Worm (Caenorhabditis elegans) whole organism, mixed stage, embryonic: ENCODE measurements around the gene aipr-1.

Source experiments
- bed-3 ChIP-seq: fragments of 200-800 bp; sonication (Bioruptor generic); optimal IDR thresholded peaks from 3 replicates; lab custom pipeline; 2018; ENCODE audit warnings: mild to moderate bottlenecking, missing genetic modification characterization, moderate library complexity, missing compliant biosample characterization
- ceh-39 ChIP-seq: fragments of 150-350 bp; optimal IDR thresholded peaks from 2 replicates; lab custom pipeline; 2014; ENCODE audit warnings: missing biosample characterization, missing genetic modification characterization
- ceh-43 ChIP-seq: fragments of 200-800 bp; sonication (Bioruptor generic); optimal IDR thresholded peaks from 2 replicates; lab custom pipeline; 2018; ENCODE audit warnings: mild to moderate bottlenecking, missing genetic modification characterization, moderate library complexity, missing compliant biosample characterization
- ceh-83 ChIP-seq: fragments of 200-800 bp; sonication (Bioruptor generic); optimal IDR thresholded peaks from 2 replicates; lab custom pipeline; 2018; ENCODE audit warnings: mild to moderate bottlenecking, missing genetic modification characterization, missing compliant biosample characterization
- ces-1 ChIP-seq: fragments of 150-350 bp; optimal IDR thresholded peaks from 2 replicates; lab custom pipeline; 2014; ENCODE audit warnings: missing biosample characterization, missing genetic modification reagents, missing genetic modification characterization
- cnd-1 ChIP-seq: fragments of 200-800 bp; sonication (Bioruptor generic); optimal IDR thresholded peaks from 2 replicates; lab custom pipeline; 2018; ENCODE audit warnings: mild to moderate bottlenecking, missing genetic modification characterization, missing compliant biosample characterization
- drap-1 ChIP-seq: fragments of 200-800 bp; sonication (Bioruptor generic); optimal IDR thresholded peaks from 3 replicates; lab custom pipeline; 2018; ENCODE audit warnings: mild to moderate bottlenecking, missing genetic modification characterization, missing compliant biosample characterization
- elt-3 ChIP-seq: fragments of 150-350 bp; optimal IDR thresholded peaks from 2 replicates; lab custom pipeline; 2014; ENCODE audit warnings: missing biosample characterization, missing genetic modification characterization
- flh-1 ChIP-seq: fragments of 200-800 bp; sonication (Bioruptor generic); optimal IDR thresholded peaks from 2 replicates; lab custom pipeline; 2018; ENCODE audit warnings: mild to moderate bottlenecking, missing genetic modification characterization, moderate library complexity, missing compliant biosample characterization
- ham-2 ChIP-seq: fragments of 200-800 bp; sonication (Bioruptor generic); optimal IDR thresholded peaks from 2 replicates; lab custom pipeline; 2018; ENCODE audit warnings: mild to moderate bottlenecking, missing genetic modification characterization, missing compliant biosample characterization
- lin-13 ChIP-seq: fragments of 150-350 bp; optimal IDR thresholded peaks from 2 replicates; lab custom pipeline; 2014; ENCODE audit warnings: missing biosample characterization, missing genetic modification characterization
- lin-32 ChIP-seq: fragments of 200-800 bp; sonication (Bioruptor generic); optimal IDR thresholded peaks from 2 replicates; lab custom pipeline; 2018; ENCODE audit warnings: mild to moderate bottlenecking, missing genetic modification characterization, missing compliant biosample characterization
- lsy-2 ChIP-seq: fragments of 150-350 bp; optimal IDR thresholded peaks from 2 replicates; lab custom pipeline; 2014; ENCODE audit warnings: missing biosample characterization, missing genetic modification characterization
- mab-5 ChIP-seq: fragments of 150-350 bp; optimal IDR thresholded peaks from 2 replicates; lab custom pipeline; 2014; ENCODE audit warnings: missing biosample characterization, missing genetic modification characterization
- mep-1 ChIP-seq: fragments of 150-350 bp; optimal IDR thresholded peaks from 2 replicates; lab custom pipeline; 2017; ENCODE audit warnings: missing biosample characterization, missing genetic modification reagents, missing genetic modification characterization, inconsistent platforms
- mls-2 ChIP-seq: sonication (generic microtip); optimal IDR thresholded peaks from 2 replicates; lab custom pipeline; 2016; ENCODE audit warnings: mild to moderate bottlenecking, missing genetic modification characterization, moderate library complexity, missing compliant biosample characterization
- nhr-12 ChIP-seq: fragments of 150-350 bp; optimal IDR thresholded peaks from 2 replicates; lab custom pipeline; 2014; ENCODE audit warnings: missing biosample characterization, missing genetic modification characterization
- nhr-2 ChIP-seq: fragments of 150-350 bp; optimal IDR thresholded peaks from 2 replicates; lab custom pipeline; 2014; ENCODE audit warnings: missing biosample characterization, missing genetic modification characterization
- nhr-237 ChIP-seq: fragments of 150-350 bp; optimal IDR thresholded peaks from 2 replicates; lab custom pipeline; 2014; ENCODE audit warnings: missing biosample characterization, missing genetic modification characterization
- nhr-28 ChIP-seq: fragments of 150-350 bp; optimal IDR thresholded peaks from 2 replicates; lab custom pipeline; 2014; ENCODE audit warnings: missing biosample characterization, missing genetic modification characterization
- nhr-76 ChIP-seq: sonication (generic microtip); optimal IDR thresholded peaks from 2 replicates; lab custom pipeline; 2017; ENCODE audit warnings: missing biosample characterization, missing genetic modification characterization
- sem-2 ChIP-seq: fragments of 200-800 bp; sonication (Bioruptor generic); optimal IDR thresholded peaks from 2 replicates; lab custom pipeline; 2018; ENCODE audit warnings: mild to moderate bottlenecking, missing genetic modification characterization, missing compliant biosample characterization
- snpc-4 ChIP-seq: fragments of 150-350 bp; optimal IDR thresholded peaks from 2 replicates; lab custom pipeline; 2014; ENCODE audit warnings: missing biosample characterization, missing genetic modification characterization
- sptf-1 ChIP-seq: sonication (generic microtip); optimal IDR thresholded peaks from 2 replicates; lab custom pipeline; 2017; ENCODE audit warnings: mild to moderate bottlenecking, missing genetic modification characterization, moderate library complexity, missing compliant biosample characterization
- tbx-8 ChIP-seq: fragments of 200-800 bp; sonication (Bioruptor generic); optimal IDR thresholded peaks from 2 replicates; lab custom pipeline; 2018; ENCODE audit warnings: mild to moderate bottlenecking, missing genetic modification characterization, moderate library complexity, missing compliant biosample characterization
- unc-120 ChIP-seq: sonication (generic microtip); optimal IDR thresholded peaks from 2 replicates; lab custom pipeline; 2017; ENCODE audit warnings: missing genetic modification characterization, missing compliant biosample characterization; ENCODE audit not compliant: poor library complexity, severe bottlenecking
- unc-39 ChIP-seq: fragments of 150-350 bp; optimal IDR thresholded peaks from 2 replicates; lab custom pipeline; 2014; ENCODE audit warnings: missing biosample characterization, missing genetic modification characterization
- zip-8 ChIP-seq: fragments of 150-350 bp; optimal IDR thresholded peaks from 2 replicates; lab custom pipeline; 2014; ENCODE audit warnings: missing biosample characterization, missing genetic modification characterization
- ztf-11 ChIP-seq: fragments of 150-350 bp; optimal IDR thresholded peaks from 2 replicates; lab custom pipeline; 2014; ENCODE audit warnings: missing biosample characterization, missing genetic modification characterization

Gene aipr-1

DNA sequence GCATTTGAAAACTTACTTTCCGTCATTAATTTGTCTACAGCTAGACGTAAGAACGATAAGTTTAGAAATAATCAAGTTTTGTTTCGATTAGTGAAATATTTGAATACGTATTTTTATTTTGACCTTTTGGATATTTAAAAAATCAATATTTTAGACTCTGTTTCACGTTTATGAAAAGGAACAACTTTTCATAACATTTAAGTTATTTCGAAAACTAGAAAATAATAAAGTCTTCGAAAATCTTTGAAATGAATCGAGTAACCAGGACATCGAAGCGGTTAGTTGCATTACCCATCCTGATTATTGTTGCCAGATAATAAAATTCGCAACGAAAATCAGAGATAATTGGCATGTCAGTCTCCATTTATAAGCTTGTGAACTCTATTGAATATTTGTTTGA, 12.8 kb downstream of the aipr-1 start, which contains the start of gene C56C10.6:
TSS of gene C56C10.6 (minus strand) at position 101 of the 400 bp plus-strand sequence.
- TF ChIP-seq unc-39 (tag; lab: Kevin White, UChicago) (no peak), elt-3 (no peak), sptf-1 (tag; lab: Kevin White, UChicago) (no peak), lin-32 (GFP tag; lab: Kevin White, UChicago) (no peak)

ce11 chrII:6578378-6578777, 15.7 kb downstream of the aipr-1 start, which contains the start of gene sra-31:
Gene sra-31, minus strand, starts transcription at chrII:6578478.
- TF ChIP-seq tbx-8 (GFP tag; lab: Kevin White, UChicago) = no peak
- TF ChIP-seq, all 35 proteins: peak for 0

DNA sequence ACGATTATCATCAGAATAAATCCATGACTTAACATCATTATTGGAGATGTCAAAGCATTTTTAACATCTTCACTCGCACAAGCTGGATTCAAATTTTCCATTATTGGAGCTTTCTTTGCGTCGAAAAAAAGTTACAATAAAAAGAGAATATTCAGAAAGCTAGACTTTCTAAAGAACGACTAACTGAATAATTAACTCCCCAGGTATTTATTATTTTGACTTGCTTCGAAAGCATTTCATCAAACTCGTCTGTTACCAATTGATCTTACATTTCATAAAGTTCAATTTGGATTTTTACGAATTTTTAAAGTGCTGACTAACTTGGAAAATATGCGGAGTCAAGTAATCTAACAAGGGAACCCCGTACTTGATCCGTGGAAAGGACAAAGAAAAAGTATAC, 18.4 kb downstream of the aipr-1 start, which contains the start of gene sra-29:
TSS of gene sra-29 (minus strand) at position 101 of the 400 bp plus-strand sequence.
- no peak for TF ChIP-seq ces-1 (GFP tag; lab: Kevin White, UChicago)
- TF ChIP-seq drap-1 (GFP tag; lab: Kevin White, UChicago) = no peak
- TF ChIP-seq ztf-11 = no peak
- no peak for TF ChIP-seq nhr-76 (tag; lab: Kevin White, UChicago)
- TF ChIP-seq mab-5 = no peak
- TF ChIP-seq snpc-4 = no peak
- no peak for TF ChIP-seq tbx-8 (GFP tag; lab: Kevin White, UChicago)
- TF ChIP-seq mls-2 (tag; lab: Kevin White, UChicago) = no peak
- no peak for TF ChIP-seq flh-1 (GFP tag; lab: Kevin White, UChicago)
- no peak for TF ChIP-seq sptf-1 (tag; lab: Kevin White, UChicago)

- no peak for TF ChIP-seq ceh-39
- TF ChIP-seq unc-39 (tag; lab: Kevin White, UChicago) = no peak
- no peak for TF ChIP-seq ces-1 (GFP tag; lab: Kevin White, UChicago)
- no peak for TF ChIP-seq ham-2 (GFP tag; lab: Kevin White, UChicago)
- no peak for TF ChIP-seq lin-13 (tag; lab: Kevin White, UChicago)
- TF ChIP-seq nhr-76 (tag; lab: Kevin White, UChicago) = no peak
- TF ChIP-seq, all 35 proteins: peak for 0
Observed at ce11 chrII:6573677-6574076, 20.4 kb downstream of the aipr-1 start, which contains the start of gene sra-28. Gene sra-28, minus strand, starts transcription at chrII:6573777.

DNA sequence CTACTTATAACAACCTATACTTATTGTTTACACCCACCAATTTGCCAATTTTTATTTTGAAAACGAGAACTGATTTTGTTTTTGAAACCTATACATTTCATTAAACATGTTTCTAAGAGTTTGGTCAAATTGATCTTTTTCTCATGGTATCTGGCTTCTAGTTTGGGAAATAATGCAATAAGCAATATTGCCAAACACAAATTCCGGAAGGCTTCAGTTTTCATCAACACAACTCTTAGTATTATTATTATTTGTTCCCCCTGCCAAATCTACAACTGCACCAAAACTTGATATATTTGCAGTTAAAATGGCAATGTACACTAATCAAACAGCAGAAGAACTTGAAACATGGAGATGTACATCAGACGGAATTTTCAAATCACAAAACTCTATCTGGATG, 25.3 kb downstream of the aipr-1 start, which contains the start of gene sra-27:
TSS of gene sra-27 (plus strand) at position 301 of the 400 bp plus-strand sequence.
- TF ChIP-seq mab-5 = no peak
- TF ChIP-seq nhr-12 (tag; lab: Kevin White, UChicago) = no peak
- TF ChIP-seq ceh-83 = no peak
- no peak for TF ChIP-seq tbx-8 (GFP tag; lab: Kevin White, UChicago)
- no peak for TF ChIP-seq drap-1 (GFP tag; lab: Kevin White, UChicago)
- no peak for TF ChIP-seq unc-120 (tag; lab: Kevin White, UChicago)
- no peak for TF ChIP-seq ceh-43 (GFP tag; lab: Kevin White, UChicago)
- no peak for TF ChIP-seq ztf-11
- TF ChIP-seq lsy-2 (tag; lab: Kevin White, UChicago) = no peak
- no peak for TF ChIP-seq sem-2 (GFP tag; lab: Kevin White, UChicago)
- TF ChIP-seq flh-1 (GFP tag; lab: Kevin White, UChicago) = no peak
- TF ChIP-seq nhr-76 (tag; lab: Kevin White, UChicago) = no peak

- TF ChIP-seq elt-3 (no peak), mls-2 (tag; lab: Kevin White, UChicago) (no peak), unc-39 (tag; lab: Kevin White, UChicago) (no peak), ceh-39 (no peak), nhr-237 (tag; lab: Kevin White, UChicago) (no peak)
Observed at ce11 chrII:6566628-6567180, 27.3 kb downstream of the aipr-1 start, which contains the start of the genes F18C5.5 and F18C5.9. Gene F18C5.5, minus strand, starts transcription at chrII:6566728. Gene F18C5.9, plus strand, starts transcription at chrII:6567130.

DNA sequence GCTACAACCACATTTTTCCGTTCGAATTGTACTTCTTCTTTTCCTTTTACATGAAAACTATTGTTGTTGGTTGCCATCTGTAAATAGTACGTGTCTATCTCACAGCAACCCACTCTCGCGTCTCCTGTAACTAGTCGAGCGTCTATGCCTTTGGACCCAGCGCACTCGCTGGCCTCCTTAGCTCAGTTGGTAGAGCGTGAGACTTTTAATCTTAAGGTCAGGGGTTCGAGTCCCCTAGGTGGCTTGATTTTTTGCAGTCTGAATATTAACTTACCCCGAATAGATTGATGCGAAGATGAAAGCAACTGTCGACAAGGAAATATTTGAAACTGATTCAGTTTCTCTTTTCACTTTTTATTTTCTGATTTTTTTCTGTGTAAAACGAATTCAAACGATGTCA, 29.0 kb downstream of the aipr-1 start, which contains the start of gene mpz-3:
TSS of gene mpz-3 (minus strand) at position 320 of the 400 bp plus-strand sequence.
- TF ChIP-seq ceh-43 (GFP tag; lab: Kevin White, UChicago) (peak; percentile 0), unc-120 (tag; lab: Kevin White, UChicago) (no peak), nhr-2 (tag; lab: Kevin White, UChicago) (no peak), sem-2 (GFP tag; lab: Kevin White, UChicago) (peak; percentile 30), lsy-2 (tag; lab: Kevin White, UChicago) (no peak), tbx-8 (GFP tag; lab: Kevin White, UChicago) (no peak), snpc-4 (no peak), cnd-1 (tag; lab: Kevin White, UChicago) (peak; percentile 55), unc-39 (tag; lab: Kevin White, UChicago) (no peak), drap-1 (GFP tag; lab: Kevin White, UChicago) (peak; percentile 58), bed-3 (GFP tag; lab: Kevin White, UChicago) (no peak), zip-8 (tag; lab: Kevin White, UChicago) (no peak), flh-1 (GFP tag; lab: Kevin White, UChicago) (peak; percentile 18), lin-13 (tag; lab: Kevin White, UChicago) (no peak), ceh-83 (peak; percentile 83), mep-1 (tag; lab: Kevin White, UChicago) (no peak), nhr-28 (tag; lab: Kevin White, UChicago) (no peak), lin-32 (GFP tag; lab: Kevin White, UChicago) (peak; percentile 14)
